Fruit fly (Drosophila melanogaster) whole organism, wandering third instar larva: ENCODE measurements around the gene CG12395.

Source experiments
- Abd-B ChIP-seq: fragments of >200 bp; optimal IDR thresholded peaks from 2 replicates; lab custom pipeline; 2017; ENCODE audit warnings: missing biosample characterization, missing genetic modification characterization
- CG32264 ChIP-seq: fragments of 200-800 bp; sonication (Bioruptor generic); optimal IDR thresholded peaks from 2 replicates; lab custom pipeline; 2016; ENCODE audit warnings: missing biosample characterization, missing genetic modification characterization
- CG9705 ChIP-seq: fragments of 200-800 bp; sonication (Bioruptor generic); optimal IDR thresholded peaks from 2 replicates; lab custom pipeline; 2018; ENCODE audit warnings: missing biosample characterization, mild to moderate bottlenecking, missing genetic modification characterization
- CrebA ChIP-seq: fragments of 200-800 bp; sonication (Bioruptor generic); optimal IDR thresholded peaks from 2 replicates; lab custom pipeline; 2016; ENCODE audit warnings: missing biosample characterization, mild to moderate bottlenecking, missing genetic modification characterization, borderline replicate concordance
- Dfd ChIP-seq: fragments of >200 bp; optimal IDR thresholded peaks from 2 replicates; lab custom pipeline; 2017; ENCODE audit warnings: missing biosample characterization, missing genetic modification characterization
- Dif ChIP-seq: fragments of 200-275, 200-300 bp; sonication (Bioruptor generic); optimal IDR thresholded peaks from 2 replicates; lab custom pipeline; 2018; ENCODE audit warnings: missing biosample characterization, missing genetic modification characterization; ENCODE audit not compliant: partially characterized antibody
- GATAd ChIP-seq: sonication (Bioruptor generic); optimal IDR thresholded peaks from 2 replicates; lab custom pipeline; 2016; ENCODE audit warnings: missing biosample characterization, missing genetic modification characterization
- HLH106 ChIP-seq: fragments of 200-800 bp; optimal IDR thresholded peaks from 3 replicates; lab custom pipeline; 2019; ENCODE audit warnings: missing biosample characterization, mild to moderate bottlenecking, missing genetic modification characterization, moderate library complexity
- Hnf4 ChIP-seq: fragments of 200-800 bp; sonication (Bioruptor generic); optimal IDR thresholded peaks from 2 replicates; lab custom pipeline; 2016; ENCODE audit warnings: missing biosample characterization, mild to moderate bottlenecking, missing genetic modification characterization
- Hr83 ChIP-seq: fragments of 200-300 bp; sonication (Bioruptor generic); optimal IDR thresholded peaks from 2 replicates; lab custom pipeline; 2016; ENCODE audit warnings: missing biosample characterization, mild to moderate bottlenecking, missing genetic modification characterization, moderate library complexity; ENCODE audit not compliant: poor library complexity, severe bottlenecking
- Jra ChIP-seq: sonication (Bioruptor generic); optimal IDR thresholded peaks from 2 replicates; lab custom pipeline; 2016; ENCODE audit warnings: missing biosample characterization, missing genetic modification characterization
- Myc ChIP-seq: fragments of >200 bp; optimal IDR thresholded peaks from 2 replicates; lab custom pipeline; 2017
- OdsH ChIP-seq: fragments of 200-800 bp; sonication (Bioruptor generic); optimal IDR thresholded peaks from 2 replicates; lab custom pipeline; 2016; ENCODE audit warnings: missing biosample characterization, mild to moderate bottlenecking, missing genetic modification characterization
- Rel ChIP-seq, 2 experiments: fragments of 200-800 bp; sonication (Bioruptor generic) in 1 of 2; optimal IDR thresholded peaks; 2 replicates in 1 of 2; 3 replicates in 1 of 2; lab custom pipeline; 2016 to 2019; ENCODE audit warnings: mild to moderate bottlenecking in 2 of 2, missing biosample characterization in 2 of 2, missing genetic modification characterization in 2 of 2, moderate library complexity in 1 of 2
- Vsx2 ChIP-seq: fragments of 200-300, 225-300 bp; sonication (Bioruptor generic); optimal IDR thresholded peaks from 2 replicates; lab custom pipeline; 2018; ENCODE audit warnings: missing biosample characterization, missing genetic modification characterization; ENCODE audit not compliant: partially characterized antibody
- br ChIP-seq: fragments of 200-800 bp; sonication (Bioruptor generic); optimal IDR thresholded peaks from 2 replicates; lab custom pipeline; 2016; ENCODE audit warnings: missing biosample characterization, missing genetic modification characterization
- brk ChIP-seq: fragments of 200-800 bp; sonication (Bioruptor generic); optimal IDR thresholded peaks from 2 replicates; lab custom pipeline; 2016; ENCODE audit warnings: missing biosample characterization, mild to moderate bottlenecking, missing genetic modification characterization
- dmrt93B ChIP-seq: fragments of 200-800 bp; sonication (Bioruptor generic); optimal IDR thresholded peaks from 2 replicates; lab custom pipeline; 2018; ENCODE audit warnings: missing biosample characterization, mild to moderate bottlenecking, missing genetic modification characterization
- dsf ChIP-seq: sonication (Bioruptor generic); optimal IDR thresholded peaks from 2 replicates; lab custom pipeline; 2016; ENCODE audit warnings: missing biosample characterization, missing genetic modification characterization, borderline replicate concordance
- ey ChIP-seq: fragments of 200-800 bp; sonication (Bioruptor generic); optimal IDR thresholded peaks from 2 replicates; lab custom pipeline; 2016; ENCODE audit warnings: missing biosample characterization, missing genetic modification characterization
- foxo ChIP-seq, 2 experiments: fragments of 200-800 bp; sonication (Bioruptor generic); optimal IDR thresholded peaks; 2 replicates in 1 of 2; 3 replicates in 1 of 2; lab custom pipeline; 2016 to 2017; ENCODE audit warnings: missing biosample characterization in 2 of 2, missing genetic modification characterization in 2 of 2
- fru ChIP-seq: fragments of 200-800 bp; sonication (Bioruptor generic); optimal IDR thresholded peaks from 3 replicates; lab custom pipeline; 2016; ENCODE audit warnings: missing biosample characterization, mild to moderate bottlenecking, missing genetic modification characterization
- h ChIP-seq: fragments of 200-800 bp; sonication (Bioruptor generic); optimal IDR thresholded peaks from 3 replicates; lab custom pipeline; 2016; ENCODE audit warnings: missing biosample characterization, mild to moderate bottlenecking, missing genetic modification characterization
- jim ChIP-seq: fragments of 175-275, 200-325 bp; sonication (Bioruptor generic); optimal IDR thresholded peaks from 2 replicates; lab custom pipeline; 2016; ENCODE audit warnings: missing biosample characterization, mild to moderate bottlenecking, missing genetic modification characterization
- lola ChIP-seq: fragments of >200 bp; optimal IDR thresholded peaks from 2 replicates; lab custom pipeline; 2017; ENCODE audit warnings: missing biosample characterization, missing genetic modification characterization
- pan ChIP-seq: fragments of >200 bp; optimal IDR thresholded peaks from 2 replicates; lab custom pipeline; 2017
- psq ChIP-seq: fragments of 200-800 bp; sonication (Bioruptor generic); optimal IDR thresholded peaks from 3 replicates; lab custom pipeline; 2017; ENCODE audit warnings: missing biosample characterization, mild to moderate bottlenecking, missing genetic modification characterization, moderate library complexity
- rgr ChIP-seq: fragments of 200-800 bp; sonication (Bioruptor generic); optimal IDR thresholded peaks from 3 replicates; lab custom pipeline; 2016; ENCODE audit warnings: missing biosample characterization, mild to moderate bottlenecking, missing genetic modification characterization
- sage ChIP-seq: fragments of 200-800 bp; sonication (Bioruptor generic); optimal IDR thresholded peaks from 2 replicates; lab custom pipeline; 2016; ENCODE audit warnings: missing biosample characterization, mild to moderate bottlenecking, missing genetic modification characterization
- sv ChIP-seq: fragments of 200-800 bp; sonication (Bioruptor generic); optimal IDR thresholded peaks from 3 replicates; lab custom pipeline; 2016; ENCODE audit warnings: missing biosample characterization, missing genetic modification characterization
- tai ChIP-seq: sonication (Bioruptor generic); optimal IDR thresholded peaks from 2 replicates; lab custom pipeline; 2016; ENCODE audit warnings: missing biosample characterization, missing genetic modification characterization
- usp ChIP-seq: fragments of >200 bp; optimal IDR thresholded peaks from 2 replicates; lab custom pipeline; 2017; ENCODE audit warnings: missing biosample characterization, missing genetic modification characterization
- woc ChIP-seq: sonication (Bioruptor generic); optimal IDR thresholded peaks from 2 replicates; lab custom pipeline; 2016; ENCODE audit warnings: missing biosample characterization, mild to moderate bottlenecking, missing genetic modification characterization

CG12395 gene

DNA sequence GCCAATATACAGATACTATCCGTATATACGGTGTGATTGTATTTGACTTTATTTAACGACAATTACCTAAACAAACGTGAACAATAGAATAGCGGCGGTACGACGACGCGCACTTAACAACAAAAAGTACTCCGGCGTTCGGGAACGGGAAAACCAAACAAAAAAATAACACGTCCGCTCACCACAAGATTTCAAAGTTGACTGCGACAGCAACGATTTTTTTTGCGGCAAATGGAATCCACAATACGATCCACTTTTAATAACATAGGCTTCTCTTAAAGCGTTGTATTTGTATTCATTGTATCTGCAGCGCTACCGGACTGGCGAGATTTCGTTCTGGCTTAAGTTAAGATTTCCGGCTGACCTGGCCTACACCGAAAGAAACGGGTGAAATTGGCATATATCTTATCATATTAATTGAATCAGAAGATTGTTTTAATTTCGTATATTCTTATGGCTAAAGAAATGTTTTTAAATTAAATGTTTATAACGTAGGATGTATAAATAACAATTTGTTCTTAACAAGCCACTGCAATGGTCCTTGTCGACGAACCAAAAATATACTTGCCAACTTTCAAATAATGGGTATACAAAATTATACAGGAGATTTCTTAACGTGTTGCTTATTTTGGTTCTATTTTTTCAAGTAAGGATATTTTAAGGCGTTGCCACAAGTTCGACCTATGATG lies 42.2 kb upstream of the CG12395 start, which contains the start of the genes CG42353 and CG42354 (continued):
- TF ChIP-seq foxo (GFP tag; optimal IDR thresholded peaks at IDR 0.05; lab: Kevin White, UChicago): peak in 1 of 2 experiments; percentile 90
- peak; percentile 32 for TF ChIP-seq GATAd (GFP tag; lab: Kevin White, UChicago)
- peak; percentile 89 for TF ChIP-seq brk (GFP tag; lab: Kevin White, UChicago)
- TF ChIP-seq, all 38 proteins: peak for 27

DNA sequence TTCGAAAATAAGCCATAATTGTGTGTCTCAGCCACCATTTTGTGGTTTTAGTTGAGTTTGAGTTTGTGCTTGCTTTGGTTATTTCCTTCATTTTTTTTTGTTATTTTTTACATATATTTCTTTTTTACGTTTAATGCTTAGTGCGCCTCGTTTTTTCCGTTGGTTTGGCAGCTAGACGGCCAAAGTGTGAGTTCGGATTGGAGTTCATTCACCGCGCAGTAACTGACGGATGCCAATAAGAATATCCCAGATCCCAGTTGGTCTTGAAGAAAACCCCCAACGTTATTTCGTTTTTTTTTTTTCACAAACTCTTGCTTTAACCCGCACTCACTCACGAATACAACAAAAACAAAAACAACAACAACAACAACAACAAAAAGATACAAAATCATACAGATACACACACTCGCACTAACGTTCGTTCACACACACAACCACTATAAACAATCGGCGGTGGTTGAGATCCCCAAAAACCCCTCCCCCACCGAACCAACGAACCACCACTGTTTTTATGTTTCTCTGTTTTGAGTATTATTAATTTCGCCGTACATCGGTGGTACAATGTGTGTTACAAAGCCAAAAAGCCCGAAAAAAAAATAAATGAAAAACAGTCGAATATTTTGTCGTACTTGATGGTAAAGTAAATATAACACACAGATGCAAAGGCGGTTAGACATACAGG lies 41.5 kb upstream of the CG12395 start:
- TF ChIP-seq br (GFP tag; lab: Kevin White, UChicago) (no peak), CrebA (GFP tag; lab: Kevin White, UChicago) (no peak), Dif (no peak), CG9705 (GFP tag; lab: Kevin White, UChicago) (no peak), Rel (GFP tag; optimal IDR thresholded peaks at IDR 0.05; lab: Kevin White, UChicago) (no peak), Rel (tag; optimal IDR thresholded peaks at IDR 0.05; lab: Kevin White, UChicago) (peak; percentile 21)

DNA sequence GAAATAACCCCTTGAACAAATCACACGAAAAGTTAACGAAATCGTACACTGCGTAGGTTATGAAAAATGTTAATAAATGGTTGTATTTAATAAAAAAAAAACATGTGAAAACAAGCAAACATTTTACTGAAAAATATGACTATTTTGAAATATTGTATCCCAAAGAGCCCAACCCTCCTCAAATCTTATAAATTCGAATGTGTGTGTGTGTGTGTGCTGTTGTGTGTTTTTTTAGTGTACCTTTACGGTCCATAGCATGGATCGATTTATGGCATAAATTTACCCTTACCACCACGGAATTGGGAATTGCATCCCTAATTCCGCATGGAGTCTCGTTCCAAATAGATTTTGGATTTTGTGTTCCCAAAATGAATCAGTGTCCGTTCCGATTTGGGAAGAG lies 40.8 kb upstream of the CG12395 start:
- TF ChIP-seq woc: peak; percentile 45
- TF ChIP-seq h: peak; percentile 62
- no peak for TF ChIP-seq pan (lab: Kevin White, UChicago)
- peak; percentile 63 for TF ChIP-seq ey
- TF ChIP-seq psq (GFP tag; lab: Kevin White, UChicago): peak; percentile 10
- peak; percentile 5 for TF ChIP-seq sage (GFP tag; lab: Kevin White, UChicago)
- TF ChIP-seq GATAd (GFP tag; lab: Kevin White, UChicago): no peak
- TF ChIP-seq Jra: no peak
- TF ChIP-seq rgr (GFP tag; lab: Kevin White, UChicago): peak; percentile 77
- TF ChIP-seq Abd-B (GFP tag; lab: Kevin White, UChicago): no peak
- no peak for TF ChIP-seq Dif
- no peak for TF ChIP-seq Vsx2 (GFP tag; lab: Kevin White, UChicago)
- no peak for TF ChIP-seq jim
- no peak for TF ChIP-seq CrebA (GFP tag; lab: Kevin White, UChicago)
- no peak for TF ChIP-seq HLH106 (tag; lab: Kevin White, UChicago)
- no peak for TF ChIP-seq dmrt93B
- TF ChIP-seq sv (GFP tag; lab: Kevin White, UChicago): peak; percentile 39
- TF ChIP-seq br (GFP tag; lab: Kevin White, UChicago): peak; percentile 42
- no peak for TF ChIP-seq Dfd (GFP tag; lab: Kevin White, UChicago)
- no peak for TF ChIP-seq Hr83 (GFP tag; lab: Kevin White, UChicago)
- peak; percentile 58 for TF ChIP-seq OdsH (GFP tag; lab: Kevin White, UChicago)
- no peak for TF ChIP-seq usp (GFP tag; lab: Kevin White, UChicago)
- TF ChIP-seq lola: no peak
- TF ChIP-seq tai (GFP tag; lab: Kevin White, UChicago): no peak
- no peak for TF ChIP-seq Myc (lab: Kevin White, UChicago)
- TF ChIP-seq foxo (GFP tag; optimal IDR thresholded peaks at IDR 0.05; lab: Kevin White, UChicago): peak in 1 of 2 experiments; percentile 78
- peak; percentile 44 for TF ChIP-seq Hnf4 (GFP tag; lab: Kevin White, UChicago)
- no peak for TF ChIP-seq CG9705 (GFP tag; lab: Kevin White, UChicago)
- TF ChIP-seq CG32264 (GFP tag; lab: Kevin White, UChicago): no peak
- no peak for TF ChIP-seq dsf (GFP tag; lab: Kevin White, UChicago)
- peak; percentile 79 for TF ChIP-seq fru (GFP tag; lab: Kevin White, UChicago)
